Worm (Caenorhabditis elegans) whole organism, late embryonic: ENCODE measurements around the gene nep-21.

ENCODE experiments used
- dve-1 ChIP-seq: sonication (generic microtip); optimal IDR thresholded peaks from 2 replicates; lab custom pipeline; 2017; ENCODE audit warnings: antibody characterized with exemption, mild to moderate bottlenecking, missing genetic modification characterization, missing compliant biosample characterization
- pqm-1 ChIP-seq: sonication (generic microtip); optimal IDR thresholded peaks from 2 replicates; lab custom pipeline; 2016; ENCODE audit warnings: missing genetic modification characterization, missing compliant biosample characterization
- sox-4 ChIP-seq: sonication (generic microtip); optimal IDR thresholded peaks from 2 replicates; lab custom pipeline; 2017; ENCODE audit warnings: mild to moderate bottlenecking, missing genetic modification characterization, inconsistent platforms, missing compliant biosample characterization
- tbx-2 ChIP-seq: sonication (generic microtip); optimal IDR thresholded peaks from 2 replicates; lab custom pipeline; 2016; ENCODE audit warnings: missing genetic modification characterization, missing compliant biosample characterization

ce11 chrV:14231656-14232055 lies 5.4 kb upstream of the nep-21 start:
- TF ChIP-seq pqm-1 (no peak), dve-1 (tag; lab: Kevin White, UChicago) (no peak), sox-4 (tag; lab: Kevin White, UChicago) (no peak), tbx-2 (tag; lab: Kevin White, UChicago) (no peak)
